Worm (Caenorhabditis elegans) whole organism, late embryonic: ENCODE measurements around the gene T19H12.2.

Experiments
- ama-1 ChIP-seq: fragments of 150-350 bp; optimal IDR thresholded peaks from 2 replicates; lab custom pipeline; 2014
- ceh-22 ChIP-seq: sonication (generic microtip); optimal IDR thresholded peaks from 2 replicates; lab custom pipeline; 2017; ENCODE audit warnings: missing biosample characterization, missing genetic modification characterization
- ceh-6 ChIP-seq: fragments of 200-800 bp; sonication (Bioruptor generic); optimal IDR thresholded peaks from 2 replicates; lab custom pipeline; 2018; ENCODE audit warnings: mild to moderate bottlenecking, missing genetic modification characterization, missing compliant biosample characterization
- elt-2 ChIP-seq: sonication (generic microtip); optimal IDR thresholded peaks from 2 replicates; lab custom pipeline; 2016; ENCODE audit warnings: missing genetic modification reagents, missing genetic modification characterization, missing compliant biosample characterization
- fkh-10 ChIP-seq: fragments of 150-350 bp; optimal IDR thresholded peaks from 2 replicates; lab custom pipeline; 2014; ENCODE audit warnings: missing biosample characterization, missing genetic modification reagents, missing genetic modification characterization
- hlh-6 ChIP-seq: sonication (generic microtip); optimal IDR thresholded peaks from 2 replicates; lab custom pipeline; 2016; ENCODE audit warnings: missing genotype, missing genetic modification characterization, missing compliant biosample characterization
- nhr-11 ChIP-seq: fragments of 150-350 bp; optimal IDR thresholded peaks from 2 replicates; lab custom pipeline; 2014; ENCODE audit warnings: missing biosample characterization, missing genetic modification characterization
- pax-1 ChIP-seq: fragments of 150-350 bp; optimal IDR thresholded peaks from 2 replicates; lab custom pipeline; 2014; ENCODE audit warnings: missing biosample characterization, missing genetic modification characterization
- pha-4 ChIP-seq: fragments of 150-350 bp; optimal IDR thresholded peaks from 2 replicates; lab custom pipeline; 2018; ENCODE audit warnings: missing biosample characterization, missing genetic modification reagents, missing genetic modification characterization
- pqm-1 ChIP-seq: sonication (generic microtip); optimal IDR thresholded peaks from 2 replicates; lab custom pipeline; 2016; ENCODE audit warnings: missing genetic modification characterization, missing compliant biosample characterization
- sox-2 ChIP-seq: fragments of 200-800 bp; sonication (Bioruptor generic); IDR thresholded peaks from 2 replicates; pipeline ENCODE4 v1.3.6; 2022; ENCODE audit warnings: missing genetic modification reagents, missing genetic modification characterization, missing compliant biosample characterization
- sox-4 ChIP-seq: sonication (generic microtip); optimal IDR thresholded peaks from 2 replicates; lab custom pipeline; 2017; ENCODE audit warnings: mild to moderate bottlenecking, missing genetic modification characterization, inconsistent platforms, missing compliant biosample characterization
- unc-55 ChIP-seq: sonication (generic microtip); optimal IDR thresholded peaks from 2 replicates; lab custom pipeline; 2017; ENCODE audit warnings: missing biosample characterization, missing genetic modification reagents, missing genetic modification characterization

DNA sequence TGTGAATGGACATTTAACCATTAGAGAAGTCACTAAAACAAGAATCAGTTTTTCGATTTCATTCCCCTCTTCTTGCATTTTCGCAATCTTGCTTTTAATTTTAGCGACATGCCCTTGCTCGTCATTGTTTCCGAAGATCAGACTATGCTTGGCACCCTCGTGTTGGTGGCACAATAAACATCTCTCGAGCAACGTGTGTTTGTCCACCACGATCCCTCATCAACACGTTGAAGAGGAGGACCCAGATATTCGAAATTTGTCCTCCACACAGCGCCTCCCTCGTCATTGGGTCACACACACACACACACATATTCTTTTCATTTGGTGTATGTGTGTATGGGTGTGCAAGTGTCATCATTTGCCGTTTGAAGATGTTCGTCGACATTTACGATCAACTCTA, 24.9 kb upstream of the T19H12.2 start, which contains the start of gene srd-32:
- TF ChIP-seq pqm-1 (tag; lab: Kevin White, UChicago) (no peak), pax-1 (no peak), sox-4 (tag; lab: Kevin White, UChicago) (no peak), elt-2 (no peak), ceh-6 (GFP tag; lab: Kevin White, UChicago) (no peak), sox-2 (GFP tag; lab: Robert Waterston, UW) (no peak), hlh-6 (tag; lab: Kevin White, UChicago) (no peak), nhr-11 (no peak), pha-4 (no peak), ama-1 (lab: Kevin White, UChicago) (no peak), ceh-22 (tag; lab: Kevin White, UChicago) (no peak), unc-55 (no peak), fkh-10 (GFP tag; lab: Kevin White, UChicago) (no peak)
